Fruit fly (Drosophila melanogaster) whole organism, embryonic: ENCODE data around the gene chif.
A peak's percentile ranks its signal among the peaks of the same experiment; 100 is the strongest.

ENCODE experiments used
- B-H2 ChIP-seq: fragments of 200-800 bp; sonication (Bioruptor generic); optimal IDR thresholded peaks from 2 replicates; lab custom pipeline; 2018; ENCODE audit warnings: missing biosample characterization, mild to moderate bottlenecking, missing genetic modification characterization
- CG10565 ChIP-seq: fragments of 200-800 bp; sonication (Bioruptor generic); optimal IDR thresholded peaks from 3 replicates; lab custom pipeline; 2016; ENCODE audit warnings: missing biosample characterization, mild to moderate bottlenecking, missing genetic modification characterization
- CG11695 ChIP-seq: fragments of 200-800 bp; sonication (Bioruptor generic); IDR thresholded peaks from 3 replicates; pipeline ENCODE4 v1.3.6; 2022; ENCODE audit warnings: missing biosample characterization, missing genetic modification characterization
- CG12744 ChIP-seq: fragments of 200-800 bp; sonication (Bioruptor generic); optimal IDR thresholded peaks from 2 replicates; lab custom pipeline; 2016; ENCODE audit warnings: missing biosample characterization, missing genetic modification characterization
- CG14441 ChIP-seq: fragments of 200-800 bp; sonication (Bioruptor generic); IDR thresholded peaks from 2 replicates; pipeline ENCODE4 v1.3.6; 2022; ENCODE audit warnings: missing biosample characterization, missing genetic modification characterization
- CG16779 ChIP-seq: fragments of 200-800 bp; sonication (Bioruptor generic); IDR thresholded peaks from 2 replicates; pipeline ENCODE4 v1.3.6; 2022; ENCODE audit warnings: missing biosample characterization, missing genetic modification characterization
- CG16863 ChIP-seq: fragments of 200-800 bp; sonication (Bioruptor generic); optimal IDR thresholded peaks from 3 replicates; lab custom pipeline; 2016; ENCODE audit warnings: missing biosample characterization, missing genetic modification characterization
- CG17328 ChIP-seq: fragments of 200-800 bp; sonication (Bioruptor generic); IDR thresholded peaks from 2 replicates; pipeline ENCODE4 v1.3.6; 2022; ENCODE audit warnings: missing biosample characterization, missing genetic modification characterization
- CG17829 ChIP-seq: fragments of 200-800 bp; optimal IDR thresholded peaks from 2 replicates; lab custom pipeline; 2019; ENCODE audit warnings: missing biosample characterization, mild to moderate bottlenecking, missing genetic modification characterization, moderate library complexity
- CG1792 ChIP-seq: fragments of 200-800 bp; sonication (Bioruptor generic); optimal IDR thresholded peaks from 2 replicates; lab custom pipeline; 2016; ENCODE audit warnings: missing biosample characterization, missing genetic modification characterization
- CG18476 ChIP-seq: fragments of 200-800 bp; sonication (Bioruptor generic); optimal IDR thresholded peaks from 2 replicates; lab custom pipeline; 2016; ENCODE audit warnings: missing biosample characterization, mild to moderate bottlenecking, missing genetic modification characterization
- CG2678 ChIP-seq: fragments of 200-800 bp; sonication (Bioruptor generic); optimal IDR thresholded peaks from 3 replicates; lab custom pipeline; 2019; ENCODE audit warnings: missing biosample characterization, mild to moderate bottlenecking, missing genetic modification characterization, moderate library complexity
- CG30020 ChIP-seq: fragments of 200-800 bp; optimal IDR thresholded peaks from 2 replicates; lab custom pipeline; 2019; ENCODE audit warnings: missing biosample characterization, mild to moderate bottlenecking, missing genetic modification characterization, moderate library complexity
- CG3407 ChIP-seq: fragments of 200-800 bp; sonication (Bioruptor generic); optimal IDR thresholded peaks from 2 replicates; lab custom pipeline; 2018; ENCODE audit warnings: missing biosample characterization, mild to moderate bottlenecking, missing genetic modification characterization
- CG5245 ChIP-seq: fragments of 200-800 bp; sonication (Bioruptor generic); optimal IDR thresholded peaks from 3 replicates; lab custom pipeline; 2016; ENCODE audit warnings: missing biosample characterization, missing genetic modification characterization
- CG6175 ChIP-seq: fragments of 200-800 bp; sonication (Bioruptor generic); IDR thresholded peaks from 3 replicates; pipeline ENCODE4 v1.3.6; 2022; ENCODE audit warnings: missing biosample characterization, missing genetic modification characterization
- CG7928 ChIP-seq: fragments of 200-800 bp; sonication (Bioruptor generic); optimal IDR thresholded peaks from 2 replicates; lab custom pipeline; 2017; ENCODE audit warnings: missing biosample characterization, mild to moderate bottlenecking, missing genetic modification characterization
- CG8290 ChIP-seq, 3 experiments: fragments of 200-800 bp; sonication (Bioruptor generic); optimal IDR thresholded peaks; 2 replicates each; lab custom pipeline; 2016 to 2019; ENCODE audit warnings: missing biosample characterization in 3 of 3, missing genetic modification characterization in 3 of 3, mild to moderate bottlenecking in 2 of 3, moderate library complexity in 1 of 3
- D19B ChIP-seq: fragments of 200-800 bp; sonication (Bioruptor generic); optimal IDR thresholded peaks from 2 replicates; lab custom pipeline; 2017; ENCODE audit warnings: missing biosample characterization, mild to moderate bottlenecking, missing genetic modification characterization
- Eip74EF ChIP-seq, 2 experiments: fragments of 200-800 bp in 1 of 2; fragments of >200 bp in 1 of 2; sonication (Bioruptor generic) in 1 of 2; optimal IDR thresholded peaks; 2 replicates each; lab custom pipeline; 2017 to 2019; ENCODE audit warnings: missing biosample characterization in 2 of 2, missing genetic modification characterization in 2 of 2, mild to moderate bottlenecking in 1 of 2, moderate library complexity in 1 of 2
- GATAe ChIP-seq: fragments of 200-800 bp; sonication (Bioruptor generic); conservative IDR thresholded peaks from 2 replicates; pipeline ENCODE4 v1.3.6; 2022; ENCODE audit warnings: missing biosample characterization, missing genetic modification characterization
- H2.0 ChIP-seq: fragments of 200-800 bp; sonication (Bioruptor generic); IDR thresholded peaks from 2 replicates; pipeline ENCODE4 v1.3.6; 2022; ENCODE audit warnings: missing biosample characterization, missing genetic modification characterization
- Hmx ChIP-seq: fragments of 200-800 bp; sonication (Bioruptor generic); optimal IDR thresholded peaks from 2 replicates; lab custom pipeline; 2016; ENCODE audit warnings: missing biosample characterization, missing genetic modification characterization
- Hr51 ChIP-seq, 2 experiments: fragments of 200-800 bp; sonication (Bioruptor generic); optimal IDR thresholded peaks; 2 replicates in 1 of 2; 3 replicates in 1 of 2; lab custom pipeline; 2016 to 2018; ENCODE audit warnings: missing biosample characterization in 2 of 2, missing genetic modification characterization in 2 of 2, mild to moderate bottlenecking in 1 of 2, moderate library complexity in 1 of 2
- Hsf ChIP-seq: fragments of 200-800 bp; sonication (Bioruptor generic); optimal IDR thresholded peaks from 3 replicates; lab custom pipeline; 2016; ENCODE audit warnings: missing biosample characterization, missing genetic modification characterization
- Oaz ChIP-seq: fragments of 200-800 bp; sonication (Bioruptor generic); IDR thresholded peaks from 2 replicates; pipeline ENCODE4 v1.3.6; 2022; ENCODE audit warnings: missing biosample characterization, missing genetic modification characterization
- Oli ChIP-seq: fragments of 200-800 bp; sonication (Bioruptor generic); optimal IDR thresholded peaks from 2 replicates; lab custom pipeline; 2018; ENCODE audit warnings: missing biosample characterization, mild to moderate bottlenecking, missing genetic modification characterization, moderate library complexity
- Opbp ChIP-seq: fragments of 200-800 bp; sonication (Bioruptor generic); IDR thresholded peaks from 3 replicates; pipeline ENCODE4 v1.3.6; 2022; ENCODE audit warnings: missing biosample characterization, missing genetic modification characterization; ENCODE audit not compliant: partially characterized antibody
- Optix ChIP-seq: fragments of 200-800 bp; sonication (Bioruptor generic); IDR thresholded peaks from 3 replicates; pipeline ENCODE4 v1.3.6; 2022; ENCODE audit warnings: missing biosample characterization, missing genetic modification characterization
- Rx ChIP-seq: fragments of 200-800 bp; sonication (Bioruptor generic); IDR thresholded peaks from 2 replicates; pipeline ENCODE4 v1.3.6; 2022; ENCODE audit warnings: missing biosample characterization, missing genetic modification characterization
- Six4 ChIP-seq: fragments of 200-800 bp; sonication (Bioruptor generic); optimal IDR thresholded peaks from 2 replicates; lab custom pipeline; 2016; ENCODE audit warnings: missing biosample characterization, missing genetic modification characterization
- Trl ChIP-seq, 3 experiments: fragments of >200 bp in 2 of 3; fragments of 200-800 bp in 1 of 3; sonication (Bioruptor generic) in 1 of 3; optimal IDR thresholded peaks; 2 replicates in 1 of 3; 3 replicates in 2 of 3; lab custom pipeline; 2016 to 2017; ENCODE audit warnings: missing biosample characterization in 1 of 3, missing genetic modification characterization in 1 of 3
- Xrp1 ChIP-seq: fragments of 200-800 bp; sonication (Bioruptor generic); IDR thresholded peaks from 2 replicates; pipeline ENCODE4 v1.3.6; 2022; ENCODE audit warnings: missing biosample characterization, missing genetic modification characterization
- crp ChIP-seq, 2 experiments: fragments of 200-800 bp; sonication (Bioruptor generic); optimal IDR thresholded peaks; 2 replicates in 1 of 2; 3 replicates in 1 of 2; lab custom pipeline; 2017; ENCODE audit warnings: missing biosample characterization in 2 of 2, missing genetic modification characterization in 2 of 2, mild to moderate bottlenecking in 1 of 2, moderate library complexity in 1 of 2
- gce ChIP-seq: fragments of 200-800 bp; sonication (Bioruptor generic); IDR thresholded peaks from 3 replicates; pipeline ENCODE4 v1.3.6; 2022; ENCODE audit warnings: missing biosample characterization, missing genetic modification characterization
- gro ChIP-seq: fragments of 200-800 bp; sonication (Bioruptor generic); optimal IDR thresholded peaks from 2 replicates; lab custom pipeline; 2016; ENCODE audit warnings: missing biosample characterization, missing genetic modification characterization
- gsb-n ChIP-seq: fragments of 200-800 bp; sonication (Bioruptor generic); optimal IDR thresholded peaks from 3 replicates; lab custom pipeline; 2018; ENCODE audit warnings: missing biosample characterization, mild to moderate bottlenecking, missing genetic modification characterization
- hb ChIP-seq: fragments of 200-800 bp; sonication (Bioruptor generic); IDR thresholded peaks from 3 replicates; pipeline ENCODE4 v1.3.6; 2022; ENCODE audit warnings: missing biosample characterization, missing genetic modification characterization; ENCODE audit not compliant: partially characterized antibody
- nerfin-1 ChIP-seq: fragments of 200-800 bp; sonication (Bioruptor generic); optimal IDR thresholded peaks from 3 replicates; lab custom pipeline; 2019; ENCODE audit warnings: missing biosample characterization, mild to moderate bottlenecking, missing genetic modification characterization, moderate library complexity
- pho ChIP-seq: fragments of 200-800 bp; sonication (Bioruptor generic); optimal IDR thresholded peaks from 2 replicates; lab custom pipeline; 2016; ENCODE audit warnings: missing biosample characterization, missing genetic modification characterization
- pita ChIP-seq: fragments of 200-800 bp; sonication (Bioruptor generic); optimal IDR thresholded peaks from 2 replicates; lab custom pipeline; 2017; ENCODE audit warnings: missing biosample characterization, mild to moderate bottlenecking, missing genetic modification characterization
- repo ChIP-seq: fragments of 200-800 bp; sonication (Bioruptor generic); optimal IDR thresholded peaks from 2 replicates; lab custom pipeline; 2016; ENCODE audit warnings: missing biosample characterization, missing genetic modification characterization
- so ChIP-seq: fragments of 200-800 bp; sonication (Bioruptor generic); IDR thresholded peaks from 3 replicates; pipeline ENCODE4 v1.3.6; 2022; ENCODE audit warnings: missing biosample characterization, missing genetic modification characterization
- tll ChIP-seq, 2 experiments: fragments of 200-800 bp in 1 of 2; fragments of >200 bp in 1 of 2; sonication (Bioruptor generic) in 1 of 2; optimal IDR thresholded peaks; 2 replicates each; lab custom pipeline; 2017 to 2019; ENCODE audit warnings: missing biosample characterization in 2 of 2, missing genetic modification characterization in 2 of 2, mild to moderate bottlenecking in 1 of 2, moderate library complexity in 1 of 2
- trem ChIP-seq: fragments of 200-800 bp; optimal IDR thresholded peaks from 3 replicates; lab custom pipeline; 2019; ENCODE audit warnings: missing biosample characterization, mild to moderate bottlenecking, missing genetic modification characterization, moderate library complexity
- tx ChIP-seq: fragments of 200-800 bp; sonication (Bioruptor generic); optimal IDR thresholded peaks from 2 replicates; lab custom pipeline; 2016; ENCODE audit warnings: missing biosample characterization, missing genetic modification characterization
- unpg ChIP-seq: fragments of 200-800 bp; sonication (Bioruptor generic); optimal IDR thresholded peaks from 3 replicates; lab custom pipeline; 2018; ENCODE audit warnings: missing biosample characterization, mild to moderate bottlenecking, missing genetic modification characterization, moderate library complexity

The chif gene

DNA sequence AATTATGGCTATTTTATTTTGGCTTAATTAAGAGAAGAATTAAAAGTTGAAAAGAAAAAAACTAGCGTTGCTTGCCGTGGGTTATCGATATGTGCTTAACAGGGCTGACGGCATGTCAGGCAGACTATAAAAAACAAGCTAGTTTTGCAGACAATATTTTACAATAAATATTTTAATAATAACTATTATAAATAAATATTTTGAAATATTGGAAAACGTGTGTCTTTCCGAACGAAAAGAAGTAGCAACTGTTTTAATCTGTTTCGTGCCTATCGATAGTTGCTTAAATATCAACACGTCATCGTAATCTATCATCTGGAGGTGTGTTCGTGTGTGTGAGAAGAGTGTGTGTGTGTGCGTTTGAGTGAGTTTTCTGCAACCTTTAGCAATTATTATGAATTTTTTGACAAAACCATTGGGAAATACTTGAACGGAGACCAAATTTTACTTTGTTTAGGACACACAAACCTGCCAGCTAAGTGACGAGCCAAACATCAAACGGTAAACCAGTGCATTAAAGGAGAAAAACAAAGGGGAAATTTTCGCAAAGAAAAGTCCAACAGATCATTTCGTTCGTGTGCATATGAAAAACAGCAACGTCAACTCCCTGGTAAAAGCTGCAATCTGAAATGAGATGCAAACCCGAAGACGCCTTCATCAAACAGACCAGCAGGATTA lies 45.3 kb downstream of the chif start, which contains the start of the genes CG5861 and Syx5 (continued):
- TF ChIP-seq gro (GFP tag; lab: Kevin White, UChicago) (no peak), pita (GFP tag; lab: Kevin White, UChicago) (no peak), CG11695 (peak; percentile 21; the same call in 1 of the 3 replicates), CG14441 (GFP tag; lab: Robert Waterston, UW) (peak; percentile 58; the same call in 1 of the 2 replicates), Xrp1 (peak; percentile 66), gsb-n (tag; lab: Kevin White, UChicago) (peak; percentile 17), CG3407 (GFP tag; lab: Kevin White, UChicago) (peak; percentile 30), Hr51 (GFP tag; optimal IDR thresholded peaks at IDR 0.05; lab: Kevin White, UChicago) (no peak), Oli (no peak), CG12744 (no peak), repo (no peak), B-H2 (GFP tag; lab: Kevin White, UChicago) (peak; percentile 76), tll (GFP tag; optimal IDR thresholded peaks at IDR 0.05; lab: Kevin White, UChicago) (no peak), Optix (GFP tag; lab: Robert Waterston, UW) (no peak), Oaz (GFP tag; lab: Robert Waterston, UW) (no peak), Trl (optimal IDR thresholded peaks at IDR 0.05; lab: Kevin White, UChicago) (no peak), Trl (GFP tag; optimal IDR thresholded peaks at IDR 0.05; lab: Kevin White, UChicago) (no peak), so (GFP tag; lab: Robert Waterston, UW) (no peak), Opbp (GFP tag; lab: Robert Waterston, UW) (peak; percentile 76; the same call in 2 of the 3 replicates), gce (GFP tag; lab: Robert Waterston, UW) (no peak), CG6175 (GFP tag; lab: Robert Waterston, UW) (no peak), CG10565 (GFP tag; lab: Kevin White, UChicago) (no peak), CG5245 (GFP tag; lab: Kevin White, UChicago) (no peak)
- TF ChIP-seq, all 482 proteins: peak for 229

DNA sequence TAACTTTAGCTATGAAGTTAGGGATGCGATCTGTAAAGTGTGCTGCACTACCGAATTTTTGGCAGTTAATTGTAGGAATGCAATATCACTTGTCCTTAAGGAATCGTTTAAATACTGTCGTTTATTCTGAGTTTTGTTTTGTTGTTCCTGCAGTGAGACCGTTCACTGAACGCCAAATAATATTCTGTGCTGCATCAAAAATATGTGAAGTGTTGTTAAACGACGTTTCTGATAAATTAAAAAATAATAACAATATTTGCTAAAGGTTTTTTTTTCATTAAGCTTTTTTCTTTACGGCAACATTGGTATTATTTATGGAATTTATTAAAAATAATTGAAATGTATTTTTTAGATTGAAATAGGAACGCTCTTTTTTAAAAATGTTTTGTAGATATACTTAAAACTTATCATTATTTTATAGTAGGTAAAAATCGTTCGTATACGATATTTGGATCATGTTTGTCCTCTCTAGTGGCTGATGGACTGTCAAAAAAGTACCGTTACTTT lies 49.6 kb downstream of the chif start, which contains the start of gene GMF:
Gene GMF (minus strand): TSS at position 182 of the 507 bp plus-strand sequence.
- TF ChIP-seq pho (GFP tag; lab: Kevin White, UChicago) (peak; percentile 12), H2.0 (GFP tag; lab: Robert Waterston, UW) (no peak), CG1792 (no peak), CG17328 (GFP tag; lab: Robert Waterston, UW) (peak; percentile 52; the same call in 1 of the 2 replicates), CG2678 (tag; lab: Kevin White, UChicago) (peak; percentile 69), GATAe (GFP tag; lab: Robert Waterston, UW) (no peak), unpg (peak; percentile 40), CG7928 (GFP tag; lab: Kevin White, UChicago) (no peak), D19B (GFP tag; lab: Kevin White, UChicago) (peak; percentile 73), CG16779 (GFP tag; lab: Robert Waterston, UW) (no peak), tx (no peak), Eip74EF (GFP tag; optimal IDR thresholded peaks at IDR 0.05; lab: Kevin White, UChicago) (peak in 1 of 2 experiments; percentile 0), crp (GFP tag; optimal IDR thresholded peaks at IDR 0.05; lab: Kevin White, UChicago) (peak in 1 of 2 experiments; percentile 21), Rx (GFP tag; lab: Robert Waterston, UW) (no peak), trem (tag; lab: Kevin White, UChicago) (peak; percentile 61), CG18476 (peak; percentile 29), Hr51 (GFP tag; optimal IDR thresholded peaks at IDR 0.05; lab: Kevin White, UChicago) (no peak), Hmx (GFP tag; lab: Kevin White, UChicago) (peak; percentile 25), hb (no peak), CG16863 (GFP tag; lab: Kevin White, UChicago) (peak; percentile 1), CG17829 (tag; lab: Kevin White, UChicago) (peak; percentile 38), nerfin-1 (tag; lab: Kevin White, UChicago) (peak; percentile 27), Six4 (GFP tag; lab: Kevin White, UChicago) (peak; percentile 6), Hsf (GFP tag; lab: Kevin White, UChicago) (peak; percentile 25), CG10565 (GFP tag; lab: Kevin White, UChicago) (no peak), CG8290 (GFP tag; optimal IDR thresholded peaks at IDR 0.05; lab: Kevin White, UChicago) (peak; percentile 41), CG8290 (tag; optimal IDR thresholded peaks at IDR 0.05; lab: Kevin White, UChicago) (no peak), CG30020 (peak; percentile 39), repo (no peak)
